Fruit fly (Drosophila melanogaster): ENCODE results near the gene CG17721.

The CG17721 gene

DNA sequence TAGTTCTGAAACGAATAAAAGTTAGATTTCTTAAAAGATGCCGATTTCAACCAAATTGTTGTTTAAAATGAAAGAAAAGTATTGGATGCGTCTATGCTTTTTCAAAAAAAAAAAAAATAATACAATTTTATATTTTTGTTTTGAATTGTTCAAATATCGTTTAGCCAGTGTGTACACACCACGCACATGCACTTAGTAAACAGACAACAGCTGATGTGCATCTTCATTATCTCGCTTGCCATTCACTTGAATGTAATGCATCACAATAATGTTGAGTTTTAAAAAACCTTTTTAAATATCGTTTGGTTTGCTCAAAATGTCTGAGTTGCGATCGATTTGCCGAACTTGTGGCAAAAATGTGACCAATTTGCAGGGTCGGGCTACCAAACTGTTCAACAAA, 1.1 kb downstream of the CG17721 start, which contains the start of gene CG31441 (continued):
- peak; percentile 56; the same call in 1 of the 2 replicates for TF ChIP-seq unc-4 (GFP tag; IDR thresholded peaks at IDR 0.05; ENCODE audit: partially characterized antibody)
- TF ChIP-seq CG9215 (GFP tag; IDR thresholded peaks at IDR 0.05), result no peak
- TF ChIP-seq CG6254 (GFP tag; optimal IDR thresholded peaks at IDR 0.05), result no peak
- no peak for TF ChIP-seq NfI (GFP tag; optimal IDR thresholded peaks at IDR 0.05)
- TF ChIP-seq CG1529 (GFP tag; optimal IDR thresholded peaks at IDR 0.05), result no peak
- TF ChIP-seq Nf-YC (tag; optimal IDR thresholded peaks at IDR 0.05), result no peak
- TF ChIP-seq pfk (GFP tag; optimal IDR thresholded peaks at IDR 0.05), result peak; percentile 19
- no peak for TF ChIP-seq CG14965 (GFP tag; optimal IDR thresholded peaks at IDR 0.05; ENCODE audit: borderline replicate concordance)
- no peak for TF ChIP-seq CG8290 (GFP tag; optimal IDR thresholded peaks at IDR 0.05)
- no peak for TF ChIP-seq CG8290 (tag; optimal IDR thresholded peaks at IDR 0.05)
- TF ChIP-seq mirr (GFP tag; optimal IDR thresholded peaks at IDR 0.05), result no peak
- no peak for TF ChIP-seq Chrac-16 (GFP tag; optimal IDR thresholded peaks at IDR 0.05)
- no peak for TF ChIP-seq CG15011 (GFP tag; optimal IDR thresholded peaks at IDR 0.05)
- no peak for TF ChIP-seq pan (optimal IDR thresholded peaks at IDR 0.05)
- TF ChIP-seq pan (GFP tag; optimal IDR thresholded peaks at IDR 0.05 in 1 of 2, IDR thresholded peaks at IDR 0.05 in 1 of 2), result no peak
- TF ChIP-seq CG11456 (GFP tag; IDR thresholded peaks at IDR 0.05), result no peak
- no peak for TF ChIP-seq CG12071 (GFP tag; optimal IDR thresholded peaks at IDR 0.05)
- TF ChIP-seq sug (tag; optimal IDR thresholded peaks at IDR 0.05), result no peak
- TF ChIP-seq ssp (GFP tag; IDR thresholded peaks at IDR 0.05), result no peak
- TF ChIP-seq CG10979 (tag; optimal IDR thresholded peaks at IDR 0.05), result no peak
- no peak for TF ChIP-seq tna (GFP tag; IDR thresholded peaks at IDR 0.05; ENCODE audit: partially characterized antibody)
- no peak for TF ChIP-seq gcm2 (GFP tag; optimal IDR thresholded peaks at IDR 0.05)
- TF ChIP-seq E2f1 (GFP tag; IDR thresholded peaks at IDR 0.05), result no peak
- peak; percentile 69 for TF ChIP-seq Dp (GFP tag; optimal IDR thresholded peaks at IDR 0.05)
- no peak for TF ChIP-seq dan (GFP tag; IDR thresholded peaks at IDR 0.05)
- no peak for TF ChIP-seq CG1602 (GFP tag; optimal IDR thresholded peaks at IDR 0.05)
- TF ChIP-seq stc (GFP tag; IDR thresholded peaks at IDR 0.05), result no peak
- peak; percentile 58 to 92 for TF ChIP-seq crp (GFP tag; optimal IDR thresholded peaks at IDR 0.05)
- no peak for TF ChIP-seq CG8765 (GFP tag; IDR thresholded peaks at IDR 0.05)
- TF ChIP-seq knrl (GFP tag; IDR thresholded peaks at IDR 0.05; ENCODE audit: partially characterized antibody), result peak; percentile 38; the same call in 1 of the 3 replicates
- TF ChIP-seq caup (GFP tag; optimal IDR thresholded peaks at IDR 0.05; ENCODE audit: severe bottlenecking), result no peak
- TF ChIP-seq Dek (tag; optimal IDR thresholded peaks at IDR 0.05), result no peak
- TF ChIP-seq CG1024 (GFP tag; IDR thresholded peaks at IDR 0.05), result no peak
- TF ChIP-seq CG7556 (GFP tag; optimal IDR thresholded peaks at IDR 0.05), result no peak
- TF ChIP-seq CG7372 (GFP tag; IDR thresholded peaks at IDR 0.05), result no peak
- no peak for TF ChIP-seq Ptx1 (GFP tag; IDR thresholded peaks at IDR 0.05)
- TF ChIP-seq fd64A (GFP tag; optimal IDR thresholded peaks at IDR 0.05), result no peak
- no peak for TF ChIP-seq CG10462 (GFP tag; optimal IDR thresholded peaks at IDR 0.05)
- TF ChIP-seq NC2β (GFP tag; optimal IDR thresholded peaks at IDR 0.05), result no peak
- no peak for TF ChIP-seq Ssrp (tag; optimal IDR thresholded peaks at IDR 0.05)
- TF ChIP-seq Taf1 (GFP tag; IDR thresholded peaks at IDR 0.05), result no peak
- no peak for TF ChIP-seq gem (tag; optimal IDR thresholded peaks at IDR 0.05)
- TF ChIP-seq CG12299 (tag; optimal IDR thresholded peaks at IDR 0.05), result no peak
- no peak for TF ChIP-seq sim (GFP tag; IDR thresholded peaks at IDR 0.05)
- no peak for TF ChIP-seq CG7357 (GFP tag; IDR thresholded peaks at IDR 0.05)
- TF ChIP-seq al (GFP tag; IDR thresholded peaks at IDR 0.05), result no peak
- TF ChIP-seq sens (GFP tag), result peak; percentile 83
- no peak for TF ChIP-seq CG16863 (GFP tag; optimal IDR thresholded peaks at IDR 0.05)
- TF ChIP-seq CG12769 (tag; optimal IDR thresholded peaks at IDR 0.05), result no peak
- no peak for TF ChIP-seq exex (tag; optimal IDR thresholded peaks at IDR 0.05)
- TF ChIP-seq gro (GFP tag; optimal IDR thresholded peaks at IDR 0.05), result no peak
- TF ChIP-seq ems (GFP tag; optimal IDR thresholded peaks at IDR 0.05), result no peak
